Worm (Caenorhabditis elegans) whole organism, L4 larva: ENCODE data around the gene R08C7.8.
A peak's percentile ranks its signal among the peaks of the same experiment; 100 is the strongest.

Experiments used
- D1046.2 ChIP-seq: fragments of 200-800 bp; sonication (Bioruptor generic); IDR thresholded peaks from 2 replicates; pipeline ENCODE4 v1.3.6; 2022; ENCODE audit warnings: missing genetic modification characterization, missing compliant biosample characterization
- R02D3.7 ChIP-seq: fragments of 150-350 bp; sonication (generic microtip); optimal IDR thresholded peaks from 3 replicates; lab custom pipeline; 2014; ENCODE audit warnings: missing biosample characterization, missing genetic modification characterization
- T26A8.4 ChIP-seq: fragments of 200-800 bp; sonication (Bioruptor generic); IDR thresholded peaks from 2 replicates; pipeline ENCODE4 v1.3.6; 2022; ENCODE audit warnings: missing genetic modification characterization, missing compliant biosample characterization
- ZK546.5 ChIP-seq, 2 experiments: sonication (generic microtip); optimal IDR thresholded peaks; 2 replicates each; lab custom pipeline; 2017; ENCODE audit warnings: missing biosample characterization in 2 of 2, missing genetic modification characterization in 2 of 2
- aly-2 ChIP-seq: sonication (generic microtip); optimal IDR thresholded peaks from 2 replicates; lab custom pipeline; 2018; ENCODE audit warnings: missing biosample characterization, missing genetic modification characterization
- ama-1 ChIP-seq: fragments of 150-350 bp; optimal IDR thresholded peaks from 2 replicates; lab custom pipeline; 2014; ENCODE audit warnings: inconsistent platforms, mixed read lengths
- ceh-20 ChIP-seq: fragments of 200-800 bp; sonication (Bioruptor generic); IDR thresholded peaks from 2 replicates; pipeline ENCODE4 v1.3.6; 2022; ENCODE audit warnings: missing genetic modification reagents, missing genetic modification characterization, missing compliant biosample characterization
- ceh-28 ChIP-seq: fragments of 150-350 bp; optimal IDR thresholded peaks from 2 replicates; lab custom pipeline; 2014; ENCODE audit warnings: missing biosample characterization, missing genetic modification reagents, missing genetic modification characterization
- ceh-44 ChIP-seq: fragments of 200-800 bp; sonication (Bioruptor generic); IDR thresholded peaks from 2 replicates; pipeline ENCODE4 v1.3.6; 2022; ENCODE audit warnings: missing genetic modification reagents, missing genetic modification characterization, missing compliant biosample characterization
- ctbp-1 ChIP-seq: fragments of 200-800 bp; sonication (Bioruptor generic); IDR thresholded peaks from 2 replicates; pipeline ENCODE4 v1.3.6; 2022; ENCODE audit warnings: missing genetic modification reagents, missing genetic modification characterization, missing compliant biosample characterization
- daf-16 ChIP-seq, 3 experiments: sonication (generic microtip); optimal IDR thresholded peaks; 2 replicates each; lab custom pipeline; 2016 to 2017; ENCODE audit warnings: missing genetic modification characterization in 3 of 3, missing genetic modification reagents in 3 of 3, mild to moderate bottlenecking in 2 of 3, missing compliant biosample characterization in 2 of 3, missing biosample characterization in 1 of 3, moderate library complexity in 1 of 3
- dmd-8 ChIP-seq: fragments of 200-800 bp; sonication (Bioruptor generic); IDR thresholded peaks from 2 replicates; pipeline ENCODE4 v1.3.6; 2022; ENCODE audit warnings: missing genetic modification characterization, missing compliant biosample characterization
- dmd-9 ChIP-seq: fragments of 200-800 bp; sonication (Bioruptor generic); IDR thresholded peaks from 2 replicates; pipeline ENCODE4 v1.3.6; 2022; ENCODE audit warnings: missing genetic modification reagents, missing genetic modification characterization, missing compliant biosample characterization
- duxl-1 ChIP-seq: sonication (generic microtip); optimal IDR thresholded peaks from 2 replicates; lab custom pipeline; 2016; ENCODE audit warnings: mild to moderate bottlenecking, missing genetic modification characterization, moderate library complexity, missing compliant biosample characterization; ENCODE audit not compliant: poor library complexity
- fkh-10 ChIP-seq: fragments of 150-350 bp; optimal IDR thresholded peaks from 2 replicates; lab custom pipeline; 2014; ENCODE audit warnings: missing biosample characterization, missing genetic modification reagents, missing genetic modification characterization
- fos-1 ChIP-seq: fragments of 150-350 bp; optimal IDR thresholded peaks from 2 replicates; lab custom pipeline; 2014; ENCODE audit warnings: missing biosample characterization, missing genetic modification characterization
- hif-1 ChIP-seq, 2 experiments: sonication (generic microtip); optimal IDR thresholded peaks; 2 replicates each; lab custom pipeline; 2016 to 2017; ENCODE audit warnings: missing compliant biosample characterization in 2 of 2, missing genetic modification characterization in 2 of 2, missing genetic modification reagents in 2 of 2, missing genotype in 2 of 2, mild to moderate bottlenecking in 1 of 2
- hlh-11 ChIP-seq: fragments of 200-800 bp; sonication (Bioruptor generic); optimal IDR thresholded peaks from 2 replicates; lab custom pipeline; 2018; ENCODE audit warnings: mild to moderate bottlenecking, missing genetic modification characterization, missing compliant biosample characterization
- jun-1 ChIP-seq: fragments of 150-350 bp; optimal IDR thresholded peaks from 2 replicates; lab custom pipeline; 2014; ENCODE audit warnings: missing biosample characterization, missing genetic modification reagents, missing genetic modification characterization
- lin-13 ChIP-seq: fragments of 150-350 bp; optimal IDR thresholded peaks from 2 replicates; lab custom pipeline; 2014; ENCODE audit warnings: missing biosample characterization, missing genetic modification reagents, missing genetic modification characterization
- lin-29 ChIP-seq: fragments of 200-800 bp; sonication (Bioruptor generic); IDR thresholded peaks from 2 replicates; pipeline ENCODE4 v1.3.6; 2022; ENCODE audit warnings: missing genetic modification reagents, missing genetic modification characterization, missing compliant biosample characterization
- lin-38 ChIP-seq: fragments of 200-800 bp; sonication (Bioruptor generic); IDR thresholded peaks from 2 replicates; pipeline ENCODE4 v1.3.6; 2022; ENCODE audit warnings: missing genetic modification reagents, missing genetic modification characterization, missing compliant biosample characterization
- madf-9 ChIP-seq: fragments of 200-800 bp; sonication (Bioruptor generic); conservative IDR thresholded peaks from 2 replicates; pipeline ENCODE4 v1.3.6; 2022; ENCODE audit warnings: missing genetic modification reagents, missing genetic modification characterization, missing compliant biosample characterization
- mdt-29 ChIP-seq: fragments of 200-800 bp; sonication (Bioruptor generic); IDR thresholded peaks from 2 replicates; pipeline ENCODE4 v1.3.6; 2022; ENCODE audit warnings: missing genetic modification reagents, missing genetic modification characterization, missing compliant biosample characterization
- mes-2 ChIP-seq: sonication (generic microtip); optimal IDR thresholded peaks from 2 replicates; lab custom pipeline; 2016; ENCODE audit warnings: missing genotype, mild to moderate bottlenecking, missing genetic modification characterization, missing compliant biosample characterization; ENCODE audit not compliant: poor library complexity, severe bottlenecking
- mxl-2 ChIP-seq: fragments of 200-800 bp; sonication (Bioruptor generic); conservative IDR thresholded peaks from 2 replicates; pipeline ENCODE4 v1.3.6; 2022; ENCODE audit warnings: missing genetic modification reagents, missing genetic modification characterization, missing compliant biosample characterization
- mxl-3 ChIP-seq: fragments of 200-800 bp; sonication (Bioruptor generic); optimal IDR thresholded peaks from 2 replicates; lab custom pipeline; 2018; ENCODE audit warnings: mild to moderate bottlenecking, missing genetic modification characterization, missing compliant biosample characterization
- nhr-11 ChIP-seq: fragments of 150-350 bp; optimal IDR thresholded peaks from 2 replicates; lab custom pipeline; 2014; ENCODE audit warnings: missing biosample characterization, missing genetic modification characterization
- nhr-237 ChIP-seq: sonication (generic microtip); optimal IDR thresholded peaks from 2 replicates; lab custom pipeline; 2017; ENCODE audit warnings: missing biosample characterization, missing genetic modification characterization
- nhr-25 ChIP-seq: sonication (generic microtip); optimal IDR thresholded peaks from 2 replicates; lab custom pipeline; 2017; ENCODE audit warnings: missing genetic modification characterization, mild to moderate bottlenecking, missing compliant biosample characterization, antibody characterized with exemption, moderate library complexity, borderline replicate concordance; ENCODE audit not compliant: insufficient read depth
- nhr-28 ChIP-seq: fragments of 150-350 bp; optimal IDR thresholded peaks from 2 replicates; lab custom pipeline; 2014; ENCODE audit warnings: missing biosample characterization, missing genetic modification characterization
- nhr-6 ChIP-seq: fragments of 150-350 bp; optimal IDR thresholded peaks from 2 replicates; lab custom pipeline; 2014; ENCODE audit warnings: missing biosample characterization, missing genetic modification characterization
- nhr-76 ChIP-seq: fragments of 150-350 bp; optimal IDR thresholded peaks from 2 replicates; lab custom pipeline; 2014; ENCODE audit warnings: missing biosample characterization, missing genetic modification characterization
- pha-4 ChIP-seq, 2 experiments: fragments of 150-350 bp in 1 of 2; fragments of 200-800 bp in 1 of 2; sonication (Bioruptor generic) in 1 of 2; IDR thresholded peaks in 1 of 2; optimal IDR thresholded peaks in 1 of 2; 2 replicates each; pipeline versions ENCODE4 v1.3.6 to Lab custom; 2014 to 2022; ENCODE audit warnings: missing genetic modification characterization in 2 of 2, missing genetic modification reagents in 2 of 2, missing biosample characterization in 1 of 2, missing compliant biosample characterization in 1 of 2
- php-3 ChIP-seq: fragments of 200-800 bp; sonication (Bioruptor generic); IDR thresholded peaks from 2 replicates; pipeline ENCODE4 v1.3.6; 2022; ENCODE audit warnings: missing genetic modification reagents, missing genetic modification characterization, missing compliant biosample characterization
- rbr-2 ChIP-seq: sonication (generic microtip); optimal IDR thresholded peaks from 2 replicates; lab custom pipeline; 2016; ENCODE audit warnings: missing genotype, missing genetic modification characterization, missing compliant biosample characterization
- set-16 ChIP-seq: fragments of 200-800 bp; sonication (Bioruptor generic); IDR thresholded peaks from 2 replicates; pipeline ENCODE4 v1.3.6; 2022; ENCODE audit warnings: missing genetic modification reagents, missing genetic modification characterization, missing compliant biosample characterization
- skn-1 ChIP-seq: fragments of 150-350 bp; optimal IDR thresholded peaks from 2 replicates; lab custom pipeline; 2014; ENCODE audit warnings: missing biosample characterization, missing genetic modification characterization
- snpc-1.2 ChIP-seq: fragments of 200-800 bp; sonication (Bioruptor generic); IDR thresholded peaks from 2 replicates; pipeline ENCODE4 v1.3.6; 2022; ENCODE audit warnings: missing genetic modification reagents, missing genetic modification characterization, missing compliant biosample characterization
- tra-1 ChIP-seq: fragments of 200-800 bp; sonication (Bioruptor generic); IDR thresholded peaks from 2 replicates; pipeline ENCODE4 v1.3.6; 2022; ENCODE audit warnings: missing genetic modification reagents, missing genetic modification characterization, missing compliant biosample characterization
- unc-130 ChIP-seq: sonication (generic microtip); optimal IDR thresholded peaks from 2 replicates; lab custom pipeline; 2016; ENCODE audit warnings: missing genetic modification reagents, missing genetic modification characterization, missing compliant biosample characterization
- zag-1 ChIP-seq: fragments of 150-350 bp; optimal IDR thresholded peaks from 2 replicates; lab custom pipeline; 2014; ENCODE audit warnings: missing biosample characterization, missing genetic modification characterization
- ztf-7 ChIP-seq: fragments of 150-350 bp; optimal IDR thresholded peaks from 2 replicates; lab custom pipeline; 2014; ENCODE audit warnings: missing biosample characterization, missing genetic modification characterization

R08C7.8 gene

DNA sequence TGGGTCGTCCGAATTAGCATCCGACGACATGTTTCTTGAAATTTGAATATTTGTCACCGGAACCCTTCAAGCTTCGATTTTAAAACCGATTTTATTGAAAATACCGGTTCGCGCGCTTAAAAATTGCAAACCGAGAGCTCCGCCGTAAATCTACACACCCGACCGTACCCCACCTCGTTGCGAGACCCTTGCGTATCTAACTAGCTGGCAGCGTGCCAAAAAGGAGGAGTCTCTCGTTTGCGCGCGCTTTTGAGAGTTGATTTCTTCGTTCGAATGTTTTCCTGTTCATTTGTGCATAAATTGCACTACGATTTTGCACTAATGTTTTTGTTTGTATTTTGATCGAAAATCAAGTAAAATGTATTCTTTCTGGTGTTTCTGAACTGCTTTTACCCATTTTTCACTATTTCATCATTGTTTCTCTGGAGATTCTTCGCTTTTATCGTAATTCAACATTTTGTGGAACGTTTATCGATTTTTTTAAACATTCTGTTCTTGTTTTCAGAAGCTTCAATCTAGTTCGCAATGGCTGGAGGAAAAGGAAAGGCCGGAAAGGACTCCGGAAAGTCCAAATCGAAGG is 11.5 kb upstream of the R08C7.8 start, which contains the start of the genes wapl-1 and htz-1 (continued):
- TF ChIP-seq php-3: no peak; the same call in 1 of the 2 replicates
- TF ChIP-seq ceh-28 (tag; lab: Kevin White, UChicago): peak; percentile 18
- TF ChIP-seq rbr-2: peak; percentile 94
- TF ChIP-seq zag-1 (tag; lab: Kevin White, UChicago): no peak
- TF ChIP-seq hlh-11 (tag; lab: Kevin White, UChicago): peak; percentile 92
- peak; percentile 39; the same call in 1 of the 2 replicates for TF ChIP-seq ceh-44
- TF ChIP-seq mdt-29 (GFP tag; lab: Robert Waterston, UW): peak; percentile 84
- TF ChIP-seq nhr-237: peak; percentile 59
- TF ChIP-seq dmd-9: peak; percentile 88
- TF ChIP-seq snpc-1.2 (GFP tag; lab: Robert Waterston, UW): peak; percentile 72
- peak; percentile 45; the same call in 1 of the 2 replicates for TF ChIP-seq tra-1 (GFP tag; lab: Robert Waterston, UW)
- TF ChIP-seq hif-1 (tag; optimal IDR thresholded peaks at IDR 0.05; lab: Kevin White, UChicago): peak; percentile 38 to 91
- TF ChIP-seq mxl-2 (GFP tag; lab: Robert Waterston, UW): 0 out of 2 replicates have a peak, but pooled peaks have one; percentile 13
- peak; percentile 97 for TF ChIP-seq nhr-11
- TF ChIP-seq D1046.2 (GFP tag; lab: Robert Waterston, UW): peak; percentile 83; the same call in 1 of the 2 replicates
- peak; percentile 93 for TF ChIP-seq R02D3.7 (tag; lab: Kevin White, UChicago)
- peak; percentile 42; the same call in 1 of the 2 replicates for TF ChIP-seq set-16 (GFP tag; lab: Robert Waterston, UW)
- peak; percentile 76 to 97 for TF ChIP-seq ZK546.5 (tag; optimal IDR thresholded peaks at IDR 0.05; lab: Kevin White, UChicago)
- peak; percentile 88 for TF ChIP-seq ama-1 (lab: Kevin White, UChicago)
- TF ChIP-seq nhr-28 (tag; lab: Kevin White, UChicago): peak; percentile 80
- peak; percentile 93 for TF ChIP-seq ceh-20
- TF ChIP-seq fos-1 (tag; lab: Kevin White, UChicago): no peak
- peak; percentile 97 for TF ChIP-seq nhr-6 (tag; lab: Kevin White, UChicago)
- peak; percentile 77 for TF ChIP-seq madf-9 (GFP tag; lab: Robert Waterston, UW)
- TF ChIP-seq daf-16 (GFP tag; optimal IDR thresholded peaks at IDR 0.05; lab: Kevin White, UChicago): peak in 1 of 2 experiments; percentile 72
- peak; percentile 74 for TF ChIP-seq daf-16 (tag; optimal IDR thresholded peaks at IDR 0.05; lab: Kevin White, UChicago)
- peak; percentile 98 for TF ChIP-seq T26A8.4 (GFP tag; lab: Robert Waterston, UW)
- TF ChIP-seq fkh-10: peak; percentile 96
- peak; percentile 95 for TF ChIP-seq lin-13 (GFP tag; lab: Kevin White, UChicago)
- peak; percentile 71 for TF ChIP-seq lin-29 (GFP tag; lab: Robert Waterston, UW)
- peak; percentile 88; the same call in 1 of the 2 replicates for TF ChIP-seq pha-4 (GFP tag; IDR thresholded peaks at IDR 0.05; lab: Robert Waterston, UW)
- peak; percentile 46 for TF ChIP-seq pha-4 (tag; optimal IDR thresholded peaks at IDR 0.05; lab: Kevin White, UChicago)
- TF ChIP-seq duxl-1 (tag; lab: Kevin White, UChicago): peak; percentile 87
- no peak for TF ChIP-seq nhr-76 (tag; lab: Kevin White, UChicago)
- TF ChIP-seq ctbp-1 (GFP tag; lab: Robert Waterston, UW): peak; percentile 84
- TF ChIP-seq mes-2 (tag; lab: Kevin White, UChicago): peak; percentile 95
- TF ChIP-seq ztf-7 (tag; lab: Kevin White, UChicago): no peak
- peak; percentile 88 for TF ChIP-seq nhr-25 (tag; lab: Kevin White, UChicago)
- no peak for TF ChIP-seq dmd-8 (GFP tag; lab: Robert Waterston, UW)
- peak; percentile 75 for TF ChIP-seq jun-1 (tag; lab: Kevin White, UChicago)
- peak; percentile 84 for TF ChIP-seq unc-130
- peak; percentile 78 for TF ChIP-seq mxl-3 (GFP tag; lab: Kevin White, UChicago)
- TF ChIP-seq lin-38 (GFP tag; lab: Robert Waterston, UW): peak; percentile 91
- no peak for TF ChIP-seq aly-2 (tag; lab: Kevin White, UChicago)
- no peak for TF ChIP-seq skn-1 (tag; lab: Kevin White, UChicago)
